Worm (Caenorhabditis elegans) whole organism, L2 larva: Measurements from ENCODE around the gene phlp-2.

Source experiments
- aly-2 ChIP-seq: fragments of 150-350 bp; optimal IDR thresholded peaks from 2 replicates; lab custom pipeline; 2014; ENCODE audit warnings: missing biosample characterization, missing genetic modification characterization
- lin-13 ChIP-seq: fragments of 150-350 bp; optimal IDR thresholded peaks from 2 replicates; lab custom pipeline; 2014; ENCODE audit warnings: missing biosample characterization, missing genetic modification reagents, missing genetic modification characterization
- lsy-2 ChIP-seq, 2 experiments: fragments of 150-350 bp in 1 of 2; sonication (generic microtip) in 1 of 2; optimal IDR thresholded peaks; 2 replicates each; lab custom pipeline; 2014 to 2017; ENCODE audit warnings: missing biosample characterization in 2 of 2, missing genetic modification characterization in 2 of 2
- nhr-23 ChIP-seq: fragments of 150-350 bp; optimal IDR thresholded peaks from 2 replicates; lab custom pipeline; 2014; ENCODE audit warnings: missing biosample characterization, missing genetic modification reagents, missing genetic modification characterization
- skn-1 ChIP-seq: sonication (generic microtip); optimal IDR thresholded peaks from 2 replicates; lab custom pipeline; 2017; ENCODE audit warnings: missing biosample characterization, missing genetic modification characterization
- ztf-11 ChIP-seq: sonication (generic microtip); optimal IDR thresholded peaks from 2 replicates; lab custom pipeline; 2017; ENCODE audit warnings: missing biosample characterization, missing genetic modification characterization
- ztf-4 ChIP-seq: fragments of 150-350 bp; optimal IDR thresholded peaks from 2 replicates; lab custom pipeline; 2014; ENCODE audit warnings: missing biosample characterization, missing genetic modification characterization

DNA sequence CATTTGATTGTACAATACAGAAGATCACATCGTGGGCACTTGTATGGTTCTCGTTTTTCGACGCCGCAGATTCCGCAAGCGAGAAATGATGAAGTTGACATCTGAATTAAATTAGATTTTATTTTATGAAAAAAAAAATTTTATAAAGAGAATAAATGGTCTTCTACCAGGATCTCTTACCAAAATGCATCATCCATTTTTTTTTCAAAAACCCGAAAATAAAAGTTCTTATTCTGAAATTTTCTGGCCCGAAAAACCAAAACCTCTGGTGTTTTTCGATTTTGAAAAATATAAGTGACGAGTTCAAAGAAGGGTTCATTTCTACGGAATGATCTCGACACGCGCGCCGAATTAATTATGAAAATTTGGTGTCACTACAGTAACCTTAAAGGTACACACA lies 35.0 kb downstream of the phlp-2 start, which contains the start of gene zhit-2:
- TF ChIP-seq lin-13 (GFP tag; lab: Kevin White, UChicago) (no peak), aly-2 (tag; lab: Kevin White, UChicago) (no peak), skn-1 (tag; lab: Kevin White, UChicago) (no peak), lsy-2 (tag; optimal IDR thresholded peaks at IDR 0.05; lab: Kevin White, UChicago) (no peak), nhr-23 (tag; lab: Kevin White, UChicago) (no peak), ztf-4 (no peak), ztf-11 (tag; lab: Kevin White, UChicago) (no peak)
